Fruit fly (Drosophila melanogaster) whole organism, embryonic: ENCODE measurements around the gene Sc2.

Source experiments
- Aef1 ChIP-seq: fragments of 200-800 bp; sonication (Bioruptor generic); IDR thresholded peaks from 3 replicates; pipeline ENCODE4 v1.3.6; 2022; ENCODE audit warnings: missing biosample characterization, missing genetic modification characterization
- CG12769 ChIP-seq: fragments of 200-800 bp; sonication (Bioruptor generic); optimal IDR thresholded peaks from 2 replicates; lab custom pipeline; 2019; ENCODE audit warnings: missing biosample characterization, mild to moderate bottlenecking, missing genetic modification characterization, moderate library complexity
- CG13296 ChIP-seq: fragments of 200-800 bp; sonication (Bioruptor generic); optimal IDR thresholded peaks from 3 replicates; lab custom pipeline; 2018; ENCODE audit warnings: missing biosample characterization, mild to moderate bottlenecking, missing genetic modification characterization
- CG15011 ChIP-seq: fragments of 200-800 bp; sonication (Bioruptor generic); optimal IDR thresholded peaks from 3 replicates; lab custom pipeline; 2018; ENCODE audit warnings: missing biosample characterization, mild to moderate bottlenecking, missing genetic modification characterization
- CG15269 ChIP-seq: fragments of 200-800 bp; sonication (Bioruptor generic); optimal IDR thresholded peaks from 2 replicates; lab custom pipeline; 2018; ENCODE audit warnings: missing biosample characterization, mild to moderate bottlenecking, missing genetic modification characterization, moderate library complexity
- CG17359 ChIP-seq: fragments of 200-800 bp; sonication (Bioruptor generic); optimal IDR thresholded peaks from 3 replicates; lab custom pipeline; 2018; ENCODE audit warnings: missing biosample characterization, mild to moderate bottlenecking, missing genetic modification characterization, moderate library complexity
- CG2116 ChIP-seq: fragments of 200-800 bp; sonication (Bioruptor generic); optimal IDR thresholded peaks from 3 replicates; lab custom pipeline; 2018; ENCODE audit warnings: missing biosample characterization, mild to moderate bottlenecking, missing genetic modification characterization
- CG2678 ChIP-seq: fragments of 200-800 bp; sonication (Bioruptor generic); optimal IDR thresholded peaks from 3 replicates; lab custom pipeline; 2019; ENCODE audit warnings: missing biosample characterization, mild to moderate bottlenecking, missing genetic modification characterization, moderate library complexity
- CG32767 ChIP-seq: fragments of 200-800 bp; sonication (Bioruptor generic); IDR thresholded peaks from 2 replicates; pipeline ENCODE4 v1.3.6; 2022; ENCODE audit warnings: missing biosample characterization, missing genetic modification characterization
- CG3281 ChIP-seq: fragments of 200-800 bp; sonication (Bioruptor generic); optimal IDR thresholded peaks from 3 replicates; lab custom pipeline; 2017; ENCODE audit warnings: missing biosample characterization, mild to moderate bottlenecking, missing genetic modification characterization
- CG4707 ChIP-seq: fragments of 200-800 bp; sonication (Bioruptor generic); optimal IDR thresholded peaks from 2 replicates; lab custom pipeline; 2018; ENCODE audit warnings: missing biosample characterization, mild to moderate bottlenecking, missing genetic modification characterization, moderate library complexity
- CG4820 ChIP-seq: fragments of 200-800 bp; sonication (Bioruptor generic); optimal IDR thresholded peaks from 3 replicates; lab custom pipeline; 2016; ENCODE audit warnings: missing biosample characterization, missing genetic modification characterization
- CG6689 ChIP-seq: fragments of 200-800 bp; sonication (Bioruptor generic); IDR thresholded peaks from 2 replicates; pipeline ENCODE4 v1.3.6; 2022; ENCODE audit warnings: missing biosample characterization, missing genetic modification characterization
- CG7372 ChIP-seq: fragments of 200-800 bp; sonication (Bioruptor generic); IDR thresholded peaks from 2 replicates; pipeline ENCODE4 v1.3.6; 2022; ENCODE audit warnings: missing biosample characterization, missing genetic modification characterization
- CG7928 ChIP-seq: fragments of 200-800 bp; sonication (Bioruptor generic); optimal IDR thresholded peaks from 2 replicates; lab custom pipeline; 2017; ENCODE audit warnings: missing biosample characterization, mild to moderate bottlenecking, missing genetic modification characterization
- Chrac-16 ChIP-seq: fragments of 200-800 bp; sonication (Bioruptor generic); optimal IDR thresholded peaks from 3 replicates; lab custom pipeline; 2016; ENCODE audit warnings: missing biosample characterization, missing genetic modification characterization
- CrebB ChIP-seq: fragments of 200-800 bp; sonication (Bioruptor generic); optimal IDR thresholded peaks from 3 replicates; lab custom pipeline; 2018; ENCODE audit warnings: missing biosample characterization, mild to moderate bottlenecking, missing genetic modification characterization
- Dek ChIP-seq: fragments of 200-800 bp; sonication (Bioruptor generic); optimal IDR thresholded peaks from 3 replicates; lab custom pipeline; 2019; ENCODE audit warnings: missing biosample characterization, mild to moderate bottlenecking, missing genetic modification characterization, moderate library complexity
- Hr78 ChIP-seq, 2 experiments: fragments of 200-800 bp in 1 of 2; fragments of >200 bp in 1 of 2; sonication (Bioruptor generic) in 1 of 2; optimal IDR thresholded peaks; 2 replicates each; lab custom pipeline; 2017 to 2019; ENCODE audit warnings: missing biosample characterization in 2 of 2, missing genetic modification characterization in 2 of 2, mild to moderate bottlenecking in 1 of 2, moderate library complexity in 1 of 2
- Opbp ChIP-seq: fragments of 200-800 bp; sonication (Bioruptor generic); IDR thresholded peaks from 3 replicates; pipeline ENCODE4 v1.3.6; 2022; ENCODE audit warnings: missing biosample characterization, missing genetic modification characterization; ENCODE audit not compliant: partially characterized antibody
- PHDP ChIP-seq: fragments of 200-800 bp; sonication (Bioruptor generic); optimal IDR thresholded peaks from 3 replicates; lab custom pipeline; 2018; ENCODE audit warnings: missing biosample characterization, mild to moderate bottlenecking, missing genetic modification characterization, moderate library complexity
- Pdp1 ChIP-seq, 2 experiments: fragments of 200-800 bp; sonication (Bioruptor generic); optimal IDR thresholded peaks; 3 replicates each; lab custom pipeline; 2016; ENCODE audit warnings: missing biosample characterization in 2 of 2, missing genetic modification characterization in 2 of 2, mild to moderate bottlenecking in 1 of 2, moderate library complexity in 1 of 2
- Side ChIP-seq: fragments of 200-800 bp; sonication (Bioruptor generic); optimal IDR thresholded peaks from 2 replicates; lab custom pipeline; 2016; ENCODE audit warnings: missing biosample characterization, missing genetic modification characterization
- Ssrp ChIP-seq: fragments of 200-800 bp; sonication (Bioruptor generic); optimal IDR thresholded peaks from 2 replicates; lab custom pipeline; 2018; ENCODE audit warnings: missing biosample characterization, mild to moderate bottlenecking, missing genetic modification characterization, moderate library complexity
- Xrp1 ChIP-seq: fragments of 200-800 bp; sonication (Bioruptor generic); IDR thresholded peaks from 2 replicates; pipeline ENCODE4 v1.3.6; 2022; ENCODE audit warnings: missing biosample characterization, missing genetic modification characterization
- aop ChIP-seq: fragments of 200-800 bp; sonication (Bioruptor generic); IDR thresholded peaks from 2 replicates; pipeline ENCODE4 v1.3.6; 2022; ENCODE audit warnings: missing biosample characterization, missing genetic modification characterization
- bowl ChIP-seq: fragments of 200-800 bp; sonication (Bioruptor generic); IDR thresholded peaks from 2 replicates; pipeline ENCODE4 v1.3.6; 2022; ENCODE audit warnings: missing biosample characterization, missing genetic modification characterization
- chif ChIP-seq, 2 experiments: fragments of 200-800 bp; sonication (Bioruptor generic); optimal IDR thresholded peaks; 3 replicates each; lab custom pipeline; 2016; ENCODE audit warnings: missing biosample characterization in 2 of 2, missing genetic modification characterization in 2 of 2
- crc ChIP-seq: fragments of 200-800 bp; sonication (Bioruptor generic); optimal IDR thresholded peaks from 2 replicates; lab custom pipeline; 2016; ENCODE audit warnings: missing biosample characterization, missing genetic modification characterization
- ems ChIP-seq: fragments of 200-800 bp; sonication (Bioruptor generic); optimal IDR thresholded peaks from 3 replicates; lab custom pipeline; 2016; ENCODE audit warnings: missing biosample characterization, missing genetic modification characterization
- gem ChIP-seq: fragments of 200-800 bp; sonication (Bioruptor generic); optimal IDR thresholded peaks from 2 replicates; lab custom pipeline; 2019; ENCODE audit warnings: missing biosample characterization, mild to moderate bottlenecking, missing genetic modification characterization, moderate library complexity
- gfzf ChIP-seq: fragments of 200-800 bp; sonication (Bioruptor generic); optimal IDR thresholded peaks from 2 replicates; lab custom pipeline; 2016; ENCODE audit warnings: missing biosample characterization, mild to moderate bottlenecking, missing genetic modification characterization, moderate library complexity
- kah ChIP-seq: fragments of 200-800 bp; sonication (Bioruptor generic); optimal IDR thresholded peaks from 2 replicates; lab custom pipeline; 2018; ENCODE audit warnings: missing biosample characterization, mild to moderate bottlenecking, missing genetic modification characterization
- lmd ChIP-seq: fragments of 200-800 bp; sonication (Bioruptor generic); IDR thresholded peaks from 2 replicates; pipeline ENCODE4 v1.3.6; 2022; ENCODE audit warnings: missing biosample characterization, missing genetic modification characterization
- luna ChIP-seq: fragments of 200-800 bp; sonication (Bioruptor generic); optimal IDR thresholded peaks from 2 replicates; lab custom pipeline; 2016; ENCODE audit warnings: missing biosample characterization, missing genetic modification characterization
- mld ChIP-seq: fragments of 200-800 bp; sonication (Bioruptor generic); IDR thresholded peaks from 3 replicates; pipeline ENCODE4 v1.3.6; 2022; ENCODE audit warnings: missing biosample characterization, missing genetic modification characterization; ENCODE audit not compliant: partially characterized antibody
- nau ChIP-seq: fragments of 200-800 bp; sonication (Bioruptor generic); optimal IDR thresholded peaks from 3 replicates; lab custom pipeline; 2017; ENCODE audit warnings: missing biosample characterization, mild to moderate bottlenecking, missing genetic modification characterization, missing genetic modification reagents
- prd ChIP-seq, 3 experiments: fragments of >200 bp in 2 of 3; fragments of 200-800 bp in 1 of 3; sonication (Bioruptor generic) in 1 of 3; optimal IDR thresholded peaks in 2 of 3; IDR thresholded peaks in 1 of 3; 2 replicates in 2 of 3; 3 replicates in 1 of 3; pipeline versions ENCODE4 v1.3.6 to Lab custom; 2017 to 2022; ENCODE audit warnings: missing biosample characterization in 1 of 3, missing genetic modification characterization in 1 of 3
- ro ChIP-seq: fragments of 200-800 bp; sonication (Bioruptor generic); IDR thresholded peaks from 2 replicates; pipeline ENCODE4 v1.3.6; 2022; ENCODE audit warnings: missing biosample characterization, missing genetic modification characterization
- run ChIP-seq: fragments of 200-800 bp; sonication (Bioruptor generic); optimal IDR thresholded peaks from 3 replicates; lab custom pipeline; 2018; ENCODE audit warnings: missing biosample characterization, mild to moderate bottlenecking, missing genetic modification characterization
- salm ChIP-seq: fragments of 200-800 bp; sonication (Bioruptor generic); optimal IDR thresholded peaks from 2 replicates; lab custom pipeline; 2018; ENCODE audit warnings: missing biosample characterization, mild to moderate bottlenecking, missing genetic modification characterization
- sens ChIP-seq: fragments of 200-800 bp; sonication (Bioruptor generic); peaks from one replicate; lab custom pipeline; 2016; ENCODE audit warnings: missing biosample characterization, missing genetic modification characterization
- sqz ChIP-seq: fragments of 200-800 bp; sonication (Bioruptor generic); optimal IDR thresholded peaks from 3 replicates; lab custom pipeline; 2018; ENCODE audit warnings: missing biosample characterization, mild to moderate bottlenecking, missing genetic modification characterization
- tap ChIP-seq: fragments of 200-800 bp; optimal IDR thresholded peaks from 3 replicates; lab custom pipeline; 2019; ENCODE audit warnings: missing biosample characterization, mild to moderate bottlenecking, missing genetic modification characterization, moderate library complexity
- vfl ChIP-seq: fragments of 200-800 bp; sonication (Bioruptor generic); optimal IDR thresholded peaks from 2 replicates; lab custom pipeline; 2016; ENCODE audit warnings: missing biosample characterization, missing genetic modification characterization
- zf30C ChIP-seq: fragments of 200-800 bp; sonication (Bioruptor generic); optimal IDR thresholded peaks from 3 replicates; lab custom pipeline; 2018; ENCODE audit warnings: missing biosample characterization, mild to moderate bottlenecking, missing genetic modification characterization
- zfh2 ChIP-seq: fragments of 200-800 bp; sonication (Bioruptor generic); optimal IDR thresholded peaks from 2 replicates; lab custom pipeline; 2016; ENCODE audit warnings: missing biosample characterization, missing genetic modification characterization

The Sc2 gene

dm6 chr3L:3934110-3934509, 30.8 kb downstream of the Sc2 start:
- TF ChIP-seq vfl (GFP tag; lab: Kevin White, UChicago) (no peak), Hr78 (GFP tag; optimal IDR thresholded peaks at IDR 0.05; lab: Kevin White, UChicago) (peak in 1 of 2 experiments; percentile 27), gfzf (GFP tag; lab: Kevin White, UChicago) (no peak), Pdp1 (GFP tag; optimal IDR thresholded peaks at IDR 0.05; lab: Kevin White, UChicago) (peak in 1 of 2 experiments; percentile 58), CG4707 (GFP tag; lab: Kevin White, UChicago) (no peak), CG15011 (no peak), CG12769 (tag; lab: Kevin White, UChicago) (no peak), prd (optimal IDR thresholded peaks at IDR 0.05; lab: Kevin White, UChicago) (no peak), prd (GFP tag; IDR thresholded peaks at IDR 0.05; lab: Robert Waterston, UW) (peak; percentile 15; the same call in 1 of the 3 replicates), sens (GFP tag; lab: Kevin White, UChicago) (peak; percentile 70), chif (GFP tag; optimal IDR thresholded peaks at IDR 0.05; lab: Kevin White, UChicago) (no peak), CG7372 (peak; percentile 77), nau (peak; percentile 82), luna (GFP tag; lab: Kevin White, UChicago) (no peak)
- TF ChIP-seq, all 482 proteins: peak for 6

- no peak for TF ChIP-seq crc (GFP tag; lab: Kevin White, UChicago)
- TF ChIP-seq Side (GFP tag; lab: Kevin White, UChicago): no peak
- TF ChIP-seq kah (GFP tag; lab: Kevin White, UChicago): peak; percentile 53
- no peak for TF ChIP-seq CrebB (tag; lab: Kevin White, UChicago)
- TF ChIP-seq CG13296: peak; percentile 70
- TF ChIP-seq CG15269 (tag; lab: Kevin White, UChicago): peak; percentile 79
- TF ChIP-seq gem (tag; lab: Kevin White, UChicago): peak; percentile 82
- no peak for TF ChIP-seq CG7928 (GFP tag; lab: Kevin White, UChicago)
- TF ChIP-seq CG3281 (GFP tag; lab: Kevin White, UChicago): peak; percentile 82
- TF ChIP-seq ems (GFP tag; lab: Kevin White, UChicago): no peak
- peak; percentile 24; the same call in 1 of the 2 replicates for TF ChIP-seq CG32767
- TF ChIP-seq Pdp1 (GFP tag; optimal IDR thresholded peaks at IDR 0.05; lab: Kevin White, UChicago): peak in 1 of 2 experiments; percentile 14
- TF ChIP-seq mld: no peak
- peak; percentile 27; the same call in 1 of the 2 replicates for TF ChIP-seq CG6689 (GFP tag; lab: Robert Waterston, UW)
- TF ChIP-seq lmd (GFP tag; lab: Robert Waterston, UW): peak; percentile 72
- peak; percentile 37 for TF ChIP-seq Chrac-16 (GFP tag; lab: Kevin White, UChicago)
- TF ChIP-seq salm (tag; lab: Kevin White, UChicago): peak; percentile 32
- peak; percentile 35 for TF ChIP-seq CG4820 (GFP tag; lab: Kevin White, UChicago)
- peak; percentile 28 for TF ChIP-seq Dek (tag; lab: Kevin White, UChicago)
- TF ChIP-seq sqz (GFP tag; lab: Kevin White, UChicago): no peak
- TF ChIP-seq PHDP: peak; percentile 70
- TF ChIP-seq Aef1: peak; percentile 38; the same call in 1 of the 3 replicates
- peak; percentile 71 for TF ChIP-seq Ssrp
- TF ChIP-seq Xrp1 (GFP tag; lab: Robert Waterston, UW): peak; percentile 19; the same call in 1 of the 2 replicates
- peak; percentile 68 for TF ChIP-seq tap (tag; lab: Kevin White, UChicago)
- TF ChIP-seq zf30C: no peak
- TF ChIP-seq run (tag; lab: Kevin White, UChicago): peak; percentile 34
- TF ChIP-seq CG17359: peak; percentile 65
- TF ChIP-seq ro (GFP tag; lab: Robert Waterston, UW): no peak
- no peak for TF ChIP-seq CG2116 (GFP tag; lab: Kevin White, UChicago)
- no peak for TF ChIP-seq aop (GFP tag; lab: Robert Waterston, UW)
- TF ChIP-seq zfh2 (GFP tag; lab: Kevin White, UChicago): peak; percentile 0
- TF ChIP-seq prd (optimal IDR thresholded peaks at IDR 0.05; lab: Kevin White, UChicago): no peak
- TF ChIP-seq prd (GFP tag; IDR thresholded peaks at IDR 0.05; lab: Robert Waterston, UW): 0 out of 3 replicates have a peak, but pooled peaks have one; percentile 12
- peak; percentile 86 for TF ChIP-seq CG2678 (tag; lab: Kevin White, UChicago)
- no peak for TF ChIP-seq bowl (GFP tag; lab: Robert Waterston, UW)
- TF ChIP-seq Opbp (GFP tag; lab: Robert Waterston, UW): no peak
These were observed 32.4 kb downstream of the Sc2 start, which contains the start of gene Eip63F-1 for dm6 chr3L:3935567-3936207. TSS of gene Eip63F-1 (minus strand) at chr3L:3935617.
